Fruit fly (Drosophila melanogaster): ENCODE data around the gene Dref.

The Dref gene

dm6 chr2L:9943521-9943920, 23.5 kb downstream of the Dref start (continued):
- peak; percentile 76 for TF ChIP-seq row (GFP tag; IDR thresholded peaks at IDR 0.05)
- no peak for TF ChIP-seq Hr78 (GFP tag; optimal IDR thresholded peaks at IDR 0.05)
- no peak for TF ChIP-seq vfl (GFP tag; optimal IDR thresholded peaks at IDR 0.05)
- TF ChIP-seq Hey (tag; optimal IDR thresholded peaks at IDR 0.05): peak; percentile 51
- peak; percentile 35; the same call in 1 of the 2 replicates for TF ChIP-seq crol (GFP tag; IDR thresholded peaks at IDR 0.05)
- TF ChIP-seq CG12155 (GFP tag; optimal IDR thresholded peaks at IDR 0.05): peak; percentile 10
- TF ChIP-seq CG10979 (tag; optimal IDR thresholded peaks at IDR 0.05): no peak
- TF ChIP-seq lilli (GFP tag; optimal IDR thresholded peaks at IDR 0.05): peak; percentile 24
- peak; percentile 48 for TF ChIP-seq schlank (tag; optimal IDR thresholded peaks at IDR 0.05)
- TF ChIP-seq org-1 (GFP tag; optimal IDR thresholded peaks at IDR 0.05): no peak
- no peak for TF ChIP-seq sr (GFP tag; IDR thresholded peaks at IDR 0.05)
- no peak for TF ChIP-seq CG18764 (GFP tag; optimal IDR thresholded peaks at IDR 0.05)
- peak; percentile 67 for TF ChIP-seq CG18599 (GFP tag; optimal IDR thresholded peaks at IDR 0.05)
- TF ChIP-seq GATAe (GFP tag; conservative IDR thresholded peaks at IDR 0.05): peak; percentile 89
- peak; percentile 50 for TF ChIP-seq mam (GFP tag; optimal IDR thresholded peaks at IDR 0.05)
- TF ChIP-seq Meics (GFP tag; optimal IDR thresholded peaks at IDR 0.05): peak; percentile 31
- TF ChIP-seq CG31365 (tag; optimal IDR thresholded peaks at IDR 0.05): peak; percentile 29
- TF ChIP-seq CG10543 (GFP tag; optimal IDR thresholded peaks at IDR 0.05): peak; percentile 52
- TF ChIP-seq sug (tag; optimal IDR thresholded peaks at IDR 0.05): peak; percentile 75
- peak; percentile 57 for TF ChIP-seq HmgZ (tag; optimal IDR thresholded peaks at IDR 0.05)
- peak; percentile 4 for TF ChIP-seq CG17385 (GFP tag; optimal IDR thresholded peaks at IDR 0.05)
- peak; percentile 60 for TF ChIP-seq gro (GFP tag; optimal IDR thresholded peaks at IDR 0.05)
- no peak for TF ChIP-seq CG6254 (GFP tag; optimal IDR thresholded peaks at IDR 0.05)
- TF ChIP-seq CG12659 (GFP tag; optimal IDR thresholded peaks at IDR 0.05): peak; percentile 8
- TF ChIP-seq maf-S (GFP tag; optimal IDR thresholded peaks at IDR 0.05): peak; percentile 3
- TF ChIP-seq CG11093 (GFP tag; IDR thresholded peaks at IDR 0.05): 0 out of 3 replicates have a peak, but pooled peaks have one; percentile 14
- TF ChIP-seq Med (GFP tag): peak; percentile 57
- TF ChIP-seq tna (GFP tag; IDR thresholded peaks at IDR 0.05; ENCODE audit: partially characterized antibody): no peak
- peak; percentile 39 for TF ChIP-seq Deaf1 (tag; optimal IDR thresholded peaks at IDR 0.05)
- no peak for TF ChIP-seq cas (GFP tag; IDR thresholded peaks at IDR 0.05)
- no peak for TF ChIP-seq HLH4C (GFP tag; IDR thresholded peaks at IDR 0.05; ENCODE audit: partially characterized antibody)
- TF ChIP-seq caup (GFP tag; optimal IDR thresholded peaks at IDR 0.05; ENCODE audit: severe bottlenecking): peak; percentile 65
- no peak for TF ChIP-seq CG3407 (GFP tag; optimal IDR thresholded peaks at IDR 0.05)
- peak; percentile 69 for TF ChIP-seq Rfx (GFP tag; IDR thresholded peaks at IDR 0.05)
- TF ChIP-seq kay (GFP tag; optimal IDR thresholded peaks at IDR 0.05): peak; percentile 56
- TF ChIP-seq NfI (GFP tag; optimal IDR thresholded peaks at IDR 0.05): peak; percentile 23
- TF ChIP-seq CG34376 (GFP tag; optimal IDR thresholded peaks at IDR 0.05): peak; percentile 84
- TF ChIP-seq mirr (GFP tag; optimal IDR thresholded peaks at IDR 0.05): peak; percentile 99
- no peak for TF ChIP-seq CG18619 (GFP tag; optimal IDR thresholded peaks at IDR 0.05)
- TF ChIP-seq CG15514 (GFP tag; optimal IDR thresholded peaks at IDR 0.05): peak; percentile 15
- peak; percentile 39 for TF ChIP-seq ftz-f1 (GFP tag; optimal IDR thresholded peaks at IDR 0.05)
- TF ChIP-seq Fer1 (GFP tag; optimal IDR thresholded peaks at IDR 0.05): peak; percentile 32
- peak; percentile 8 for TF ChIP-seq CG12071 (GFP tag; optimal IDR thresholded peaks at IDR 0.05)
- no peak for TF ChIP-seq CG4424 (GFP tag; optimal IDR thresholded peaks at IDR 0.05)
- no peak for TF ChIP-seq E2f2 (GFP tag; IDR thresholded peaks at IDR 0.05)
- TF ChIP-seq Fer3 (tag; optimal IDR thresholded peaks at IDR 0.05): peak; percentile 48
- TF ChIP-seq CG12769 (tag; optimal IDR thresholded peaks at IDR 0.05): peak; percentile 72
- TF ChIP-seq grau (tag; optimal IDR thresholded peaks at IDR 0.05): peak; percentile 15
- no peak for TF ChIP-seq D (optimal IDR thresholded peaks at IDR 0.05)
- no peak for TF ChIP-seq D (GFP tag; optimal IDR thresholded peaks at IDR 0.05)

Data from whole organism, embryonic.